Worm (Caenorhabditis elegans) whole organism, L4 larva: ENCODE data around the gene C55B6.4.

ENCODE experiments used
- F26F4.8 ChIP-seq: fragments of 200-800 bp; sonication (Bioruptor generic); conservative IDR thresholded peaks from 2 replicates; pipeline ENCODE4 v1.3.6; 2022; ENCODE audit warnings: missing genetic modification characterization, missing compliant biosample characterization
- F37D6.2 ChIP-seq: sonication (generic microtip); optimal IDR thresholded peaks from 2 replicates; lab custom pipeline; 2016; ENCODE audit warnings: mild to moderate bottlenecking, missing genetic modification characterization, missing compliant biosample characterization
- F49E8.2 ChIP-seq: sonication (generic microtip); optimal IDR thresholded peaks from 2 replicates; lab custom pipeline; 2016; ENCODE audit warnings: missing compliant biosample characterization, mild to moderate bottlenecking, missing genetic modification characterization, borderline replicate concordance
- Y105C5A.15 ChIP-seq: fragments of 200-800 bp; sonication (Bioruptor generic); IDR thresholded peaks from 2 replicates; pipeline ENCODE4 v1.3.6; 2022; ENCODE audit warnings: missing genetic modification characterization, missing compliant biosample characterization
- Y48G9A.11 ChIP-seq: fragments of 200-800 bp; sonication (Bioruptor generic); IDR thresholded peaks from 2 replicates; pipeline ENCODE4 v1.3.6; 2022; ENCODE audit warnings: missing genetic modification reagents, missing genetic modification characterization, missing compliant biosample characterization
- Y5F2A.4 ChIP-seq: fragments of 200-800 bp; sonication (Bioruptor generic); optimal IDR thresholded peaks from 2 replicates; lab custom pipeline; 2018; ENCODE audit warnings: mild to moderate bottlenecking, missing genetic modification characterization, missing compliant biosample characterization
- aha-1 ChIP-seq: fragments of 150-350 bp; peaks from one replicate; lab custom pipeline; 2014; ENCODE audit warnings: missing biosample characterization, missing genetic modification characterization
- arid-1 ChIP-seq: fragments of 200-800 bp; sonication (Bioruptor generic); conservative IDR thresholded peaks from 2 replicates; pipeline ENCODE4 v1.3.6; 2022; ENCODE audit warnings: missing genetic modification reagents, missing genetic modification characterization, missing compliant biosample characterization
- attf-4 ChIP-seq: sonication (generic microtip); optimal IDR thresholded peaks from 3 replicates; lab custom pipeline; 2017; ENCODE audit warnings: missing biosample characterization, missing genetic modification characterization
- ceh-44 ChIP-seq: fragments of 200-800 bp; sonication (Bioruptor generic); IDR thresholded peaks from 2 replicates; pipeline ENCODE4 v1.3.6; 2022; ENCODE audit warnings: missing genetic modification reagents, missing genetic modification characterization, missing compliant biosample characterization
- ceh-62 ChIP-seq: sonication (generic microtip); optimal IDR thresholded peaks from 2 replicates; lab custom pipeline; 2017; ENCODE audit warnings: missing biosample characterization, missing genetic modification characterization
- ceh-82 ChIP-seq: sonication (generic microtip); optimal IDR thresholded peaks from 2 replicates; lab custom pipeline; 2017; ENCODE audit warnings: missing biosample characterization, missing genetic modification characterization
- cey-2 ChIP-seq: sonication (generic microtip); optimal IDR thresholded peaks from 3 replicates; lab custom pipeline; 2017; ENCODE audit warnings: missing genetic modification characterization, mild to moderate bottlenecking, missing compliant biosample characterization, antibody characterized with exemption, borderline replicate concordance; ENCODE audit not compliant: insufficient read depth
- ctbp-1 ChIP-seq: fragments of 200-800 bp; sonication (Bioruptor generic); IDR thresholded peaks from 2 replicates; pipeline ENCODE4 v1.3.6; 2022; ENCODE audit warnings: missing genetic modification reagents, missing genetic modification characterization, missing compliant biosample characterization
- daf-12 ChIP-seq: fragments of 150-350 bp; optimal IDR thresholded peaks from 2 replicates; lab custom pipeline; 2014; ENCODE audit warnings: missing biosample characterization, missing genetic modification reagents, missing genetic modification characterization
- duxl-1 ChIP-seq: sonication (generic microtip); optimal IDR thresholded peaks from 2 replicates; lab custom pipeline; 2016; ENCODE audit warnings: mild to moderate bottlenecking, missing genetic modification characterization, moderate library complexity, missing compliant biosample characterization; ENCODE audit not compliant: poor library complexity
- dve-1 ChIP-seq: sonication (generic microtip); optimal IDR thresholded peaks from 2 replicates; lab custom pipeline; 2017; ENCODE audit warnings: antibody characterized with exemption, mild to moderate bottlenecking, missing genetic modification characterization, missing compliant biosample characterization; ENCODE audit not compliant: insufficient read depth
- egl-43 ChIP-seq: fragments of 200-800 bp; sonication (Bioruptor generic); IDR thresholded peaks from 2 replicates; pipeline ENCODE4 v1.3.6; 2022; ENCODE audit warnings: missing genetic modification reagents, missing genetic modification characterization, missing compliant biosample characterization
- gei-8 ChIP-seq: fragments of 200-800 bp; sonication (Bioruptor generic); optimal IDR thresholded peaks from 2 replicates; lab custom pipeline; 2018; ENCODE audit warnings: mild to moderate bottlenecking, missing genetic modification characterization, missing compliant biosample characterization
- hlh-11 ChIP-seq: fragments of 200-800 bp; sonication (Bioruptor generic); optimal IDR thresholded peaks from 2 replicates; lab custom pipeline; 2018; ENCODE audit warnings: mild to moderate bottlenecking, missing genetic modification characterization, missing compliant biosample characterization
- hlh-30 ChIP-seq: sonication (generic microtip); optimal IDR thresholded peaks from 2 replicates; lab custom pipeline; 2017; ENCODE audit warnings: antibody characterized with exemption, mild to moderate bottlenecking, missing genetic modification characterization, missing compliant biosample characterization; ENCODE audit not compliant: insufficient read depth
- lim-7 ChIP-seq: fragments of 200-800 bp; sonication (Bioruptor generic); IDR thresholded peaks from 2 replicates; pipeline ENCODE4 v1.3.6; 2022; ENCODE audit warnings: missing genetic modification characterization, missing compliant biosample characterization
- lin-38 ChIP-seq: fragments of 200-800 bp; sonication (Bioruptor generic); IDR thresholded peaks from 2 replicates; pipeline ENCODE4 v1.3.6; 2022; ENCODE audit warnings: missing genetic modification reagents, missing genetic modification characterization, missing compliant biosample characterization
- madf-5 ChIP-seq, 2 experiments: fragments of 200-800 bp; sonication (Bioruptor generic); IDR thresholded peaks; 2 replicates each; pipeline ENCODE4 v1.3.6; 2022; ENCODE audit warnings: missing compliant biosample characterization in 2 of 2, missing genetic modification characterization in 2 of 2
- mxl-2 ChIP-seq: fragments of 200-800 bp; sonication (Bioruptor generic); conservative IDR thresholded peaks from 2 replicates; pipeline ENCODE4 v1.3.6; 2022; ENCODE audit warnings: missing genetic modification reagents, missing genetic modification characterization, missing compliant biosample characterization
- mxl-3 ChIP-seq: fragments of 200-800 bp; sonication (Bioruptor generic); optimal IDR thresholded peaks from 2 replicates; lab custom pipeline; 2018; ENCODE audit warnings: mild to moderate bottlenecking, missing genetic modification characterization, missing compliant biosample characterization
- nhr-11 ChIP-seq: fragments of 150-350 bp; optimal IDR thresholded peaks from 2 replicates; lab custom pipeline; 2014; ENCODE audit warnings: missing biosample characterization, missing genetic modification characterization
- nhr-41 ChIP-seq: fragments of 200-800 bp; sonication (Bioruptor generic); IDR thresholded peaks from 2 replicates; pipeline ENCODE4 v1.3.6; 2022; ENCODE audit warnings: missing genetic modification reagents, missing genetic modification characterization, missing compliant biosample characterization
- nhr-48 ChIP-seq: sonication (generic microtip); optimal IDR thresholded peaks from 2 replicates; lab custom pipeline; 2016; ENCODE audit warnings: mild to moderate bottlenecking, missing genetic modification characterization, missing compliant biosample characterization
- nhr-77 ChIP-seq: fragments of 150-350 bp; optimal IDR thresholded peaks from 2 replicates; lab custom pipeline; 2014; ENCODE audit warnings: missing biosample characterization, missing genetic modification characterization
- rbr-2 ChIP-seq: sonication (generic microtip); optimal IDR thresholded peaks from 2 replicates; lab custom pipeline; 2016; ENCODE audit warnings: missing genotype, missing genetic modification characterization, missing compliant biosample characterization
- sdz-12 ChIP-seq: fragments of 200-800 bp; sonication (Bioruptor generic); optimal IDR thresholded peaks from 2 replicates; lab custom pipeline; 2018; ENCODE audit warnings: mild to moderate bottlenecking, missing genetic modification characterization, missing compliant biosample characterization
- set-16 ChIP-seq: fragments of 200-800 bp; sonication (Bioruptor generic); IDR thresholded peaks from 2 replicates; pipeline ENCODE4 v1.3.6; 2022; ENCODE audit warnings: missing genetic modification reagents, missing genetic modification characterization, missing compliant biosample characterization
- tra-1 ChIP-seq: fragments of 200-800 bp; sonication (Bioruptor generic); IDR thresholded peaks from 2 replicates; pipeline ENCODE4 v1.3.6; 2022; ENCODE audit warnings: missing genetic modification reagents, missing genetic modification characterization, missing compliant biosample characterization
- unc-62 ChIP-seq, 3 experiments: fragments of 150-350 bp in 1 of 3; sonication (generic microtip); optimal IDR thresholded peaks in 2 of 3; peaks in 1 of 3; 1 replicate in 1 of 3; 2 replicates in 2 of 3; lab custom pipeline; 2014 to 2017; ENCODE audit warnings: missing biosample characterization in 3 of 3, missing genetic modification characterization in 3 of 3, missing genetic modification reagents in 3 of 3, missing genotype in 1 of 3
- zfp-2 ChIP-seq: sonication (generic microtip); optimal IDR thresholded peaks from 2 replicates; lab custom pipeline; 2016; ENCODE audit warnings: mild to moderate bottlenecking, missing genetic modification characterization, missing compliant biosample characterization
- zfp-3 ChIP-seq: fragments of 200-800 bp; sonication (Bioruptor generic); conservative IDR thresholded peaks from 2 replicates; pipeline ENCODE4 v1.3.6; 2022; ENCODE audit warnings: missing genetic modification reagents, missing genetic modification characterization, missing compliant biosample characterization
- zip-11 ChIP-seq: fragments of 200-800 bp; sonication (Bioruptor generic); IDR thresholded peaks from 2 replicates; pipeline ENCODE4 v1.3.6; 2022; ENCODE audit warnings: missing genetic modification characterization, missing compliant biosample characterization
- ztf-11 ChIP-seq: fragments of 150-350 bp; optimal IDR thresholded peaks from 2 replicates; lab custom pipeline; 2014; ENCODE audit warnings: missing biosample characterization, missing genetic modification characterization

Gene C55B6.4

DNA sequence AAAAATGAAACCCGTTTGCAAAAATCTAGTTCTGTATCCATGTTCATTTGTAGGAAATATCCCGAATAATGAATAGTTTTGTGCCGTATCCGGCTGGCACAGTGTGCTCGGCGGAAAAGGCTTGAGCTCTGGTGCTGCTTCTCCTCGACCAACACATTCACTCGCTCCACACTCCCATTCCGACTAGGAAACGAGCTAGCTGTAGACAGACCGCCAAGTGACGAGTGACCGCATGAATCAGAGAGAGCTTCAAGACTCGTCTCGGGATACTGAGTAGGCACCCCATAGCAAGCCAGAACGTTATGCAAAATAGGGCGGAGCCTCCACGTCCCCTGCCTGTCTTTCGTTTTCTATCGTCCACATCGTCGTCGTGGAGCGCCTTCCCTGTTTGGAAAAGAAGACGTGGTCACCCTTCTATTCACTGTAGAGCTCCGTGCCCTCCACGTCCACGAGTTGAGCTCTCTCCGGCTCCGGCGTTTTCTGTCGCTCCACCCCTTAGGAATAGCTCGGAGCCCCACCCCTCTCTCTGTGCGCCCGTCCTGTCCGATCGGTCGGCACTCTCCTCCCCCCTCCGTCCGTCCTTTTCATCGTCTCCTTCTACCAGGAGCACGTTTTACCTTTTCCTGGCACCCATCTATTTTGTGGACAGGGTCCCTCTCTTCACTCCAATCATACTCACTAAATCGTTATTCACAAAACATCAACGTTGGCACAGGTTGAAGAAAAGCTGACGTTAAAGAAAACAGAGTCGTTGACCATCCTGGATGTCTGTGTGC is 30.4 kb upstream of the C55B6.4 start, which contains the start of gene syd-9:
TSS of gene syd-9 (plus strand) at position 394 of the 776 bp plus-strand sequence.
- no peak for TF ChIP-seq Y105C5A.15
- no peak for TF ChIP-seq Y5F2A.4
- TF ChIP-seq unc-62 (GFP tag; optimal IDR thresholded peaks at IDR 0.05 in 1 of 2; lab: Kevin White, UChicago): no peak
- no peak for TF ChIP-seq unc-62 (tag; optimal IDR thresholded peaks at IDR 0.05; lab: Kevin White, UChicago)
- TF ChIP-seq ceh-44 (GFP tag; lab: Robert Waterston, UW): no peak
- TF ChIP-seq arid-1 (GFP tag; lab: Robert Waterston, UW): no peak
- TF ChIP-seq aha-1 (tag; lab: Kevin White, UChicago): peak; percentile 92
- no peak for TF ChIP-seq tra-1 (GFP tag; lab: Robert Waterston, UW)
- no peak for TF ChIP-seq F26F4.8
- TF ChIP-seq F49E8.2: no peak
- TF ChIP-seq ctbp-1 (GFP tag; lab: Robert Waterston, UW): 0 out of 2 replicates have a peak, but pooled peaks have one; percentile 23
- TF ChIP-seq egl-43 (GFP tag; lab: Robert Waterston, UW): peak; percentile 45; the same call in 1 of the 2 replicates
- TF ChIP-seq cey-2: no peak
- TF ChIP-seq zip-11 (GFP tag; lab: Robert Waterston, UW): no peak
- no peak for TF ChIP-seq daf-12 (tag; lab: Kevin White, UChicago)
- no peak for TF ChIP-seq duxl-1 (tag; lab: Kevin White, UChicago)
- peak; percentile 29 for TF ChIP-seq F37D6.2
- no peak for TF ChIP-seq nhr-41 (GFP tag; lab: Robert Waterston, UW)
- TF ChIP-seq lin-38 (GFP tag; lab: Robert Waterston, UW): no peak
- TF ChIP-seq hlh-30: peak; percentile 19
- TF ChIP-seq Y48G9A.11 (GFP tag; lab: Robert Waterston, UW): no peak
- TF ChIP-seq ceh-62 (tag; lab: Kevin White, UChicago): no peak
- TF ChIP-seq mxl-2 (GFP tag; lab: Robert Waterston, UW): no peak
- no peak for TF ChIP-seq madf-5 (GFP tag; IDR thresholded peaks at IDR 0.05; lab: Robert Waterston, UW)
- no peak for TF ChIP-seq ztf-11 (tag; lab: Kevin White, UChicago)
- no peak for TF ChIP-seq sdz-12
- TF ChIP-seq set-16: peak; percentile 95
- TF ChIP-seq lim-7 (GFP tag; lab: Robert Waterston, UW): 0 out of 2 replicates have a peak, but pooled peaks have one; percentile 21
- TF ChIP-seq ceh-82 (tag; lab: Kevin White, UChicago): no peak
- no peak for TF ChIP-seq nhr-48 (tag; lab: Kevin White, UChicago)
- no peak for TF ChIP-seq attf-4 (tag; lab: Kevin White, UChicago)
- no peak for TF ChIP-seq zfp-2
- TF ChIP-seq rbr-2 (tag; lab: Kevin White, UChicago): peak; percentile 5

ce11 chrX:7211405-7211804 is 23.9 kb upstream of the C55B6.4 start, which contains the start of gene spp-22:
Gene spp-22, plus strand, starts transcription at chrX:7211705.
- no peak for TF ChIP-seq gei-8 (GFP tag; lab: Kevin White, UChicago)

ce11 chrX:7210467-7211107 is 23.1 kb upstream of the C55B6.4 start:
- TF ChIP-seq nhr-77 (no peak), zfp-3 (GFP tag; lab: Robert Waterston, UW) (no peak), madf-5 (GFP tag; IDR thresholded peaks at IDR 0.05; lab: Robert Waterston, UW) (no peak), hlh-30 (peak; percentile 15), nhr-11 (peak; percentile 6), hlh-11 (tag; lab: Kevin White, UChicago) (peak; percentile 44), mxl-3 (GFP tag; lab: Kevin White, UChicago) (peak; percentile 32), F37D6.2 (no peak), dve-1 (tag; lab: Kevin White, UChicago) (no peak)
- TF ChIP-seq, all 104 proteins: peak for 4
